Worm (Caenorhabditis elegans) whole organism, L2 larva: ENCODE measurements around the gene pno-1.

Source experiments
- Y55F3AM.14 ChIP-seq: fragments of 200-800 bp; sonication (Bioruptor generic); optimal IDR thresholded peaks from 2 replicates; lab custom pipeline; 2018; ENCODE audit warnings: mild to moderate bottlenecking, missing genetic modification characterization, missing compliant biosample characterization
- alr-1 ChIP-seq: fragments of 150-350 bp; optimal IDR thresholded peaks from 2 replicates; lab custom pipeline; 2014; ENCODE audit warnings: missing biosample characterization, missing genetic modification characterization
- egl-27 ChIP-seq: sonication (generic microtip); optimal IDR thresholded peaks from 3 replicates; lab custom pipeline; 2017; ENCODE audit warnings: missing biosample characterization, missing genetic modification reagents, missing genetic modification characterization
- elt-1 ChIP-seq: fragments of 150-350 bp; optimal IDR thresholded peaks from 2 replicates; lab custom pipeline; 2014; ENCODE audit warnings: missing biosample characterization, missing genetic modification characterization
- lin-39 ChIP-seq: fragments of 150-350 bp; optimal IDR thresholded peaks from 2 replicates; lab custom pipeline; 2014; ENCODE audit warnings: missing biosample characterization, missing genetic modification reagents, missing genetic modification characterization
- mab-5 ChIP-seq: fragments of 150-350 bp; optimal IDR thresholded peaks from 2 replicates; lab custom pipeline; 2014; ENCODE audit warnings: missing biosample characterization, missing genetic modification characterization
- nhr-11 ChIP-seq: fragments of 150-350 bp; optimal IDR thresholded peaks from 2 replicates; lab custom pipeline; 2014; ENCODE audit warnings: missing biosample characterization, missing genetic modification characterization
- nhr-129 ChIP-seq: fragments of 150-350 bp; optimal IDR thresholded peaks from 2 replicates; lab custom pipeline; 2014; ENCODE audit warnings: missing biosample characterization, missing genetic modification characterization
- nhr-77 ChIP-seq: fragments of 150-350 bp; optimal IDR thresholded peaks from 2 replicates; lab custom pipeline; 2014; ENCODE audit warnings: missing biosample characterization, missing genetic modification characterization
- sem-4 ChIP-seq: fragments of 150-350 bp; optimal IDR thresholded peaks from 2 replicates; lab custom pipeline; 2014; ENCODE audit warnings: missing biosample characterization, missing genetic modification reagents, missing genetic modification characterization
- skn-1 ChIP-seq: sonication (generic microtip); optimal IDR thresholded peaks from 2 replicates; lab custom pipeline; 2017; ENCODE audit warnings: missing biosample characterization, missing genetic modification characterization
- unc-62 ChIP-seq: fragments of 150-350 bp; optimal IDR thresholded peaks from 2 replicates; lab custom pipeline; 2014; ENCODE audit warnings: missing biosample characterization, missing genetic modification reagents, missing genetic modification characterization
- ztf-4 ChIP-seq: fragments of 150-350 bp; optimal IDR thresholded peaks from 2 replicates; lab custom pipeline; 2014; ENCODE audit warnings: missing biosample characterization, missing genetic modification characterization

DNA sequence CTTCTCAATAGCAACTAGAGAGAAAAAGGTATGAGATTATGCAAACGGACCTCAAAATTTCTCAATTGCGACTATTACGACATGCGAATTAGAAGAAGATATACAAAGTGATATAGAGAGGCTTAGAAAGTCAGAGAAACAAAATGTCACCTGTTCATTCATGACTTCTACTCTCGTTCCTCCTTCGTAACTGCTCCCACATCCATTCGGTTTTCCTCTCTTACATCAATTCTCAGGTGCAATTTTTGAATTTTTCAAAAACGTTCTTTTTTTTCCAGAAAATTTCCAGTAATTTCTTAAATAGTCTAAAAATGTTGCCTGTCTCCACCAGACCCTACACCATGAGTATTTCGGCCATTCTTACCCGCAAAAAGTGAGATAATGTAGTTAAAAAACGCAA is 22.0 kb upstream of the pno-1 start:
- TF ChIP-seq skn-1 (no peak), nhr-11 (tag; lab: Kevin White, UChicago) (no peak), lin-39 (tag; lab: Kevin White, UChicago) (no peak), egl-27 (tag; lab: Kevin White, UChicago) (no peak), sem-4 (tag; lab: Kevin White, UChicago) (no peak), nhr-129 (tag; lab: Kevin White, UChicago) (no peak), mab-5 (tag; lab: Kevin White, UChicago) (no peak), ztf-4 (no peak), Y55F3AM.14 (GFP tag; lab: Kevin White, UChicago) (no peak), unc-62 (GFP tag; lab: Kevin White, UChicago) (no peak), alr-1 (tag; lab: Kevin White, UChicago) (no peak), elt-1 (tag; lab: Kevin White, UChicago) (no peak), nhr-77 (tag; lab: Kevin White, UChicago) (no peak)
